Fruit fly (Drosophila melanogaster): ENCODE results near the gene CG5984.
A peak's percentile ranks its signal among the peaks of the same experiment; 100 is the strongest.

CG5984 gene

dm6 chr3R:27272233-27272632, 24.4 kb upstream of the CG5984 start (continued):
- TF ChIP-seq CG9932 (GFP tag; IDR thresholded peaks at IDR 0.05), result no peak
- TF ChIP-seq ttk (GFP tag; IDR thresholded peaks at IDR 0.05), result no peak
- TF ChIP-seq toy (GFP tag; IDR thresholded peaks at IDR 0.05), result no peak
- no peak for TF ChIP-seq Nf-YA (GFP tag; IDR thresholded peaks at IDR 0.05)

- peak; percentile 17 for TF ChIP-seq sug (tag; optimal IDR thresholded peaks at IDR 0.05)
- TF ChIP-seq CG17361 (GFP tag; IDR thresholded peaks at IDR 0.05), result no peak
- no peak for TF ChIP-seq Dek (tag; optimal IDR thresholded peaks at IDR 0.05)
- TF ChIP-seq Pdp1 (GFP tag; optimal IDR thresholded peaks at IDR 0.05), result peak in 1 of 2 experiments; percentile 68
- TF ChIP-seq Doc3 (GFP tag; IDR thresholded peaks at IDR 0.05; ENCODE audit: partially characterized antibody), result no peak
- no peak for TF ChIP-seq Usf (GFP tag; optimal IDR thresholded peaks at IDR 0.05)
- TF ChIP-seq CG10543 (GFP tag; optimal IDR thresholded peaks at IDR 0.05), result no peak
- no peak for TF ChIP-seq aop (GFP tag; IDR thresholded peaks at IDR 0.05)
- no peak for TF ChIP-seq CG9932 (GFP tag; IDR thresholded peaks at IDR 0.05)
- TF ChIP-seq CG31365 (tag; optimal IDR thresholded peaks at IDR 0.05), result no peak
- peak; percentile 31 for TF ChIP-seq Med (GFP tag)
- no peak for TF ChIP-seq gce (GFP tag; IDR thresholded peaks at IDR 0.05)
- peak; percentile 18 for TF ChIP-seq gcm (GFP tag; optimal IDR thresholded peaks at IDR 0.05)
- TF ChIP-seq Jarid2 (GFP tag; optimal IDR thresholded peaks at IDR 0.05), result no peak
- no peak for TF ChIP-seq CG17612 (GFP tag; IDR thresholded peaks at IDR 0.05)
- TF ChIP-seq CG5953 (GFP tag; IDR thresholded peaks at IDR 0.05), result no peak
- no peak for TF ChIP-seq CG6854 (GFP tag; optimal IDR thresholded peaks at IDR 0.05)
- no peak for TF ChIP-seq Sry-δ (GFP tag; optimal IDR thresholded peaks at IDR 0.05)
- no peak for TF ChIP-seq CG10267 (tag; optimal IDR thresholded peaks at IDR 0.05)
- TF ChIP-seq mld (GFP tag; IDR thresholded peaks at IDR 0.05; ENCODE audit: partially characterized antibody), result no peak
- no peak for TF ChIP-seq Hsf (GFP tag; optimal IDR thresholded peaks at IDR 0.05)
- no peak for TF ChIP-seq CG11560 (tag; IDR thresholded peaks at IDR 0.05)
- TF ChIP-seq CG12744 (GFP tag; optimal IDR thresholded peaks at IDR 0.05), result no peak
- TF ChIP-seq CG2875 (GFP tag; optimal IDR thresholded peaks at IDR 0.05), result no peak
- TF ChIP-seq fd64A (GFP tag; optimal IDR thresholded peaks at IDR 0.05), result no peak
- 0 out of 4 replicates have a peak, but pooled peaks have one; percentile 29 for TF ChIP-seq chinmo (GFP tag; IDR thresholded peaks at IDR 0.05; ENCODE audit: partially characterized antibody)
- TF ChIP-seq CG14965 (GFP tag; optimal IDR thresholded peaks at IDR 0.05; ENCODE audit: borderline replicate concordance), result no peak
- no peak for TF ChIP-seq Blimp-1 (GFP tag; optimal IDR thresholded peaks at IDR 0.05)
- TF ChIP-seq grn (GFP tag; optimal IDR thresholded peaks at IDR 0.05), result no peak
- no peak for TF ChIP-seq amos (GFP tag; IDR thresholded peaks at IDR 0.05; ENCODE audit: partially characterized antibody)
- no peak for TF ChIP-seq CG17912 (GFP tag; optimal IDR thresholded peaks at IDR 0.05)
- TF ChIP-seq sna (GFP tag; IDR thresholded peaks at IDR 0.05; ENCODE audit: partially characterized antibody), result no peak
- peak; percentile 65 for TF ChIP-seq CG4360 (GFP tag; IDR thresholded peaks at IDR 0.05)
- TF ChIP-seq CG10462 (GFP tag; optimal IDR thresholded peaks at IDR 0.05), result no peak
- no peak for TF ChIP-seq run (tag; optimal IDR thresholded peaks at IDR 0.05)
- TF ChIP-seq eyg (GFP tag; optimal IDR thresholded peaks at IDR 0.05), result no peak
- no peak for TF ChIP-seq CG16779 (GFP tag; IDR thresholded peaks at IDR 0.05)
- TF ChIP-seq CG12219 (GFP tag; optimal IDR thresholded peaks at IDR 0.05), result no peak
- TF ChIP-seq CG14667 (GFP tag; IDR thresholded peaks at IDR 0.05), result no peak
- no peak for TF ChIP-seq CG15479 (GFP tag; optimal IDR thresholded peaks at IDR 0.05)
- TF ChIP-seq chif (GFP tag; optimal IDR thresholded peaks at IDR 0.05), result no peak
- TF ChIP-seq CG12769 (tag; optimal IDR thresholded peaks at IDR 0.05), result peak; percentile 15
- TF ChIP-seq Optix (GFP tag; IDR thresholded peaks at IDR 0.05), result no peak
- TF ChIP-seq Abd-B (GFP tag; optimal IDR thresholded peaks at IDR 0.05), result no peak
Observed at dm6 chr3R:27270379-27271266, 22.8 kb upstream of the CG5984 start.
